Fruit fly (Drosophila melanogaster): Measurements from ENCODE around the gene CG16721.
A peak's percentile ranks its signal among the peaks of the same experiment; 100 is the strongest.

CG16721 gene

dm6 chrX:5904377-5905085 is 24.9 kb downstream of the CG16721 start (continued):
- TF ChIP-seq CG2678 (tag; optimal IDR thresholded peaks at IDR 0.05) (no peak), CG7745 (tag; optimal IDR thresholded peaks at IDR 0.05) (no peak), crc (GFP tag; optimal IDR thresholded peaks at IDR 0.05) (no peak), CG10321 (GFP tag; IDR thresholded peaks at IDR 0.05) (peak; percentile 70), crol (GFP tag; IDR thresholded peaks at IDR 0.05) (peak; percentile 51; the same call in 1 of the 2 replicates), zen (tag; optimal IDR thresholded peaks at IDR 0.05) (peak; percentile 2), CG10979 (tag; optimal IDR thresholded peaks at IDR 0.05) (peak; percentile 12), gcm (GFP tag; optimal IDR thresholded peaks at IDR 0.05) (peak; percentile 57), Xrp1 (GFP tag; IDR thresholded peaks at IDR 0.05) (no peak), lbe (GFP tag; optimal IDR thresholded peaks at IDR 0.05) (peak; percentile 24), CG8281 (tag; optimal IDR thresholded peaks at IDR 0.05) (peak; percentile 89), pros (GFP tag; optimal IDR thresholded peaks at IDR 0.05) (peak; percentile 43), CG1832 (GFP tag; optimal IDR thresholded peaks at IDR 0.05) (peak; percentile 70), abd-A (tag; optimal IDR thresholded peaks at IDR 0.05) (peak; percentile 88), Vsx1 (GFP tag; optimal IDR thresholded peaks at IDR 0.05) (peak; percentile 68), pum (GFP tag; optimal IDR thresholded peaks at IDR 0.05) (no peak), CG4360 (GFP tag; IDR thresholded peaks at IDR 0.05) (peak; percentile 50), TFAM (GFP tag; optimal IDR thresholded peaks at IDR 0.05) (no peak), CG15269 (tag; optimal IDR thresholded peaks at IDR 0.05) (peak; percentile 17)

DNA sequence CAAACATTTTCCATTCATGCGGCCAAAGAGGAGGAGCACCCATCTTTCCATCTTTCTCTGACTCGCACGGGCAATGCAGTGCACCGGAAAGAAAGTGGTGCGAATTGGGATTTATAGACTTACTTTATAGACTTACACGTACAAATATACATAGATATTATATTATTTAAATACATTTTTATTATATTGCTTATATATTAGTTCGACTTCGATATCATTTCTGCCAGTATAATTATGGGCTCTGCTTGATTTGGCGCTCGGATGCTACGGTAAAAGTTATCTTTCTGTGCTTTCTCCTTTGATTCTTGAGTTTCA is 25.4 kb downstream of the CG16721 start:
- TF ChIP-seq CG15073 (GFP tag; optimal IDR thresholded peaks at IDR 0.05) (no peak), Oli (tag; optimal IDR thresholded peaks at IDR 0.05) (no peak), CG1832 (GFP tag; optimal IDR thresholded peaks at IDR 0.05) (peak; percentile 30), ac (GFP tag; optimal IDR thresholded peaks at IDR 0.05) (no peak), prd (optimal IDR thresholded peaks at IDR 0.05) (no peak), prd (GFP tag; IDR thresholded peaks at IDR 0.05) (0 out of 3 replicates have a peak, but pooled peaks have one; percentile 17), al (GFP tag; IDR thresholded peaks at IDR 0.05) (no peak), Drgx (GFP tag; IDR thresholded peaks at IDR 0.05) (peak; percentile 51), CG5953 (GFP tag; IDR thresholded peaks at IDR 0.05) (0 out of 2 replicates have a peak, but pooled peaks have one; percentile 13), CG2712 (tag; optimal IDR thresholded peaks at IDR 0.05) (peak; percentile 21), CG4730 (GFP tag; IDR thresholded peaks at IDR 0.05) (no peak), ro (GFP tag; IDR thresholded peaks at IDR 0.05) (no peak), CG2199 (GFP tag; IDR thresholded peaks at IDR 0.05) (no peak), ken (GFP tag; IDR thresholded peaks at IDR 0.05) (no peak), Blimp-1 (GFP tag; optimal IDR thresholded peaks at IDR 0.05) (peak; percentile 3), lab (GFP tag; optimal IDR thresholded peaks at IDR 0.05) (no peak), CG6813 (GFP tag; optimal IDR thresholded peaks at IDR 0.05) (no peak), D19A (tag; optimal IDR thresholded peaks at IDR 0.05) (no peak), CG6254 (GFP tag; optimal IDR thresholded peaks at IDR 0.05) (peak; percentile 10), Rx (GFP tag; IDR thresholded peaks at IDR 0.05) (no peak), slou (GFP tag; optimal IDR thresholded peaks at IDR 0.05) (no peak), Scr (GFP tag; IDR thresholded peaks at IDR 0.05; ENCODE audit: partially characterized antibody) (no peak), nerfin-2 (GFP tag; IDR thresholded peaks at IDR 0.05; ENCODE audit: partially characterized antibody) (no peak), CG17802 (tag; optimal IDR thresholded peaks at IDR 0.05) (no peak), bsh (GFP tag; optimal IDR thresholded peaks at IDR 0.05) (peak in 1 of 2 experiments; percentile 31), Ptx1 (GFP tag; IDR thresholded peaks at IDR 0.05) (no peak), CG8765 (GFP tag; IDR thresholded peaks at IDR 0.05) (no peak), shn (GFP tag; optimal IDR thresholded peaks at IDR 0.05) (no peak), chm (GFP tag; IDR thresholded peaks at IDR 0.05) (no peak), sug (tag; optimal IDR thresholded peaks at IDR 0.05) (no peak), Hr39 (optimal IDR thresholded peaks at IDR 0.05) (peak; percentile 89), CG4424 (GFP tag; optimal IDR thresholded peaks at IDR 0.05) (peak; percentile 9)
